Fruit fly (Drosophila melanogaster) whole organism, embryonic: ENCODE data around the gene HIP-R.

Experiments used
- Adf1 ChIP-seq: fragments of 200-800 bp; sonication (Bioruptor generic); IDR thresholded peaks from 2 replicates; pipeline ENCODE4 v1.3.6; 2022; ENCODE audit warnings: missing biosample characterization, missing genetic modification characterization
- B-H2 ChIP-seq: fragments of 200-800 bp; sonication (Bioruptor generic); optimal IDR thresholded peaks from 2 replicates; lab custom pipeline; 2018; ENCODE audit warnings: missing biosample characterization, mild to moderate bottlenecking, missing genetic modification characterization
- CG10267 ChIP-seq: fragments of 200-800 bp; sonication (Bioruptor generic); optimal IDR thresholded peaks from 2 replicates; lab custom pipeline; 2018; ENCODE audit warnings: missing biosample characterization, mild to moderate bottlenecking, missing genetic modification characterization, moderate library complexity
- CG10321 ChIP-seq: fragments of 200-800 bp; sonication (Bioruptor generic); IDR thresholded peaks from 2 replicates; pipeline ENCODE4 v1.3.6; 2022; ENCODE audit warnings: missing biosample characterization, missing genetic modification characterization
- CG12155 ChIP-seq: fragments of 200-800 bp; sonication (Bioruptor generic); optimal IDR thresholded peaks from 3 replicates; lab custom pipeline; 2016; ENCODE audit warnings: missing biosample characterization, missing genetic modification characterization
- CG15269 ChIP-seq: fragments of 200-800 bp; sonication (Bioruptor generic); optimal IDR thresholded peaks from 2 replicates; lab custom pipeline; 2018; ENCODE audit warnings: missing biosample characterization, mild to moderate bottlenecking, missing genetic modification characterization, moderate library complexity
- CG1832 ChIP-seq: fragments of 200-800 bp; sonication (Bioruptor generic); optimal IDR thresholded peaks from 2 replicates; lab custom pipeline; 2017; ENCODE audit warnings: missing biosample characterization, mild to moderate bottlenecking, missing genetic modification characterization, inconsistent platforms
- CG18599 ChIP-seq: fragments of 200-800 bp; sonication (Bioruptor generic); optimal IDR thresholded peaks from 3 replicates; lab custom pipeline; 2017; ENCODE audit warnings: missing biosample characterization, missing genetic modification characterization, mild to moderate bottlenecking, moderate library complexity, missing genetic modification reagents
- CG2120 ChIP-seq: fragments of 200-800 bp; sonication (Bioruptor generic); optimal IDR thresholded peaks from 3 replicates; lab custom pipeline; 2016; ENCODE audit warnings: missing biosample characterization, missing genetic modification characterization
- CG2678 ChIP-seq: fragments of 200-800 bp; sonication (Bioruptor generic); optimal IDR thresholded peaks from 3 replicates; lab custom pipeline; 2019; ENCODE audit warnings: missing biosample characterization, mild to moderate bottlenecking, missing genetic modification characterization, moderate library complexity
- CG3065 ChIP-seq: fragments of 200-800 bp; sonication (Bioruptor generic); optimal IDR thresholded peaks from 2 replicates; lab custom pipeline; 2016; ENCODE audit warnings: missing biosample characterization, missing genetic modification characterization
- CG3163 ChIP-seq: fragments of 200-800 bp; sonication (Bioruptor generic); optimal IDR thresholded peaks from 3 replicates; lab custom pipeline; 2016; ENCODE audit warnings: missing biosample characterization, missing genetic modification characterization
- CG33557 ChIP-seq: fragments of 200-800 bp; sonication (Bioruptor generic); optimal IDR thresholded peaks from 2 replicates; lab custom pipeline; 2019; ENCODE audit warnings: missing biosample characterization, mild to moderate bottlenecking, missing genetic modification characterization, moderate library complexity
- CG4707 ChIP-seq: fragments of 200-800 bp; sonication (Bioruptor generic); optimal IDR thresholded peaks from 2 replicates; lab custom pipeline; 2018; ENCODE audit warnings: missing biosample characterization, mild to moderate bottlenecking, missing genetic modification characterization, moderate library complexity
- CG6854 ChIP-seq: fragments of 200-800 bp; sonication (Bioruptor generic); optimal IDR thresholded peaks from 3 replicates; lab custom pipeline; 2017; ENCODE audit warnings: missing biosample characterization, mild to moderate bottlenecking, missing genetic modification characterization
- CG8290 ChIP-seq, 3 experiments: fragments of 200-800 bp; sonication (Bioruptor generic); optimal IDR thresholded peaks; 2 replicates each; lab custom pipeline; 2016 to 2019; ENCODE audit warnings: missing biosample characterization in 3 of 3, missing genetic modification characterization in 3 of 3, mild to moderate bottlenecking in 2 of 3, moderate library complexity in 1 of 3
- CG9727 ChIP-seq: fragments of 200-800 bp; sonication (Bioruptor generic); optimal IDR thresholded peaks from 3 replicates; lab custom pipeline; 2017; ENCODE audit warnings: missing biosample characterization, mild to moderate bottlenecking, missing genetic modification characterization
- Dll ChIP-seq: fragments of 200-800 bp; sonication (Bioruptor generic); IDR thresholded peaks from 4 replicates; pipeline ENCODE4 v1.3.6; 2022; ENCODE audit warnings: missing biosample characterization, missing genetic modification characterization; ENCODE audit not compliant: partially characterized antibody
- Drgx ChIP-seq: fragments of 200-800 bp; sonication (Bioruptor generic); IDR thresholded peaks from 2 replicates; pipeline ENCODE4 v1.3.6; 2022; ENCODE audit warnings: missing biosample characterization, missing genetic modification characterization
- Hand ChIP-seq: fragments of 200-800 bp; sonication (Bioruptor generic); optimal IDR thresholded peaks from 2 replicates; lab custom pipeline; 2017; ENCODE audit warnings: mild to moderate bottlenecking, missing biosample characterization, missing genetic modification reagents, missing genetic modification characterization
- Hmr ChIP-seq: fragments of 200-800 bp; sonication (Bioruptor generic); optimal IDR thresholded peaks from 3 replicates; lab custom pipeline; 2017; ENCODE audit warnings: mild to moderate bottlenecking, missing biosample characterization, missing genetic modification reagents, missing genetic modification characterization
- MBD-R2 ChIP-seq: fragments of 200-800 bp; sonication (Bioruptor generic); IDR thresholded peaks from 2 replicates; pipeline ENCODE4 v1.3.6; 2022; ENCODE audit warnings: missing biosample characterization, missing genetic modification characterization
- Med ChIP-seq: fragments of 200-800 bp; sonication (Bioruptor generic); peaks from one replicate; lab custom pipeline; 2016; ENCODE audit warnings: missing biosample characterization, missing genetic modification characterization, mild to moderate bottlenecking, inconsistent platforms, moderate library complexity
- Mes4 ChIP-seq: fragments of 200-800 bp; sonication (Bioruptor generic); optimal IDR thresholded peaks from 2 replicates; lab custom pipeline; 2016; ENCODE audit warnings: missing biosample characterization, missing genetic modification characterization
- Myb ChIP-seq: fragments of 200-800 bp; sonication (Bioruptor generic); optimal IDR thresholded peaks from 2 replicates; lab custom pipeline; 2016; ENCODE audit warnings: missing biosample characterization, missing genetic modification characterization
- Taf1 ChIP-seq: fragments of 200-800 bp; sonication (Bioruptor generic); IDR thresholded peaks from 2 replicates; pipeline ENCODE4 v1.3.6; 2022; ENCODE audit warnings: missing biosample characterization, missing genetic modification characterization
- Trl ChIP-seq, 3 experiments: fragments of >200 bp in 2 of 3; fragments of 200-800 bp in 1 of 3; sonication (Bioruptor generic) in 1 of 3; optimal IDR thresholded peaks; 2 replicates in 1 of 3; 3 replicates in 2 of 3; lab custom pipeline; 2016 to 2017; ENCODE audit warnings: missing biosample characterization in 1 of 3, missing genetic modification characterization in 1 of 3
- abd-A ChIP-seq: fragments of 200-800 bp; sonication (Bioruptor generic); optimal IDR thresholded peaks from 3 replicates; lab custom pipeline; 2019; ENCODE audit warnings: missing biosample characterization, mild to moderate bottlenecking, missing genetic modification characterization, moderate library complexity
- ac ChIP-seq: fragments of 200-800 bp; sonication (Bioruptor generic); optimal IDR thresholded peaks from 3 replicates; lab custom pipeline; 2017; ENCODE audit warnings: missing biosample characterization, mild to moderate bottlenecking, missing genetic modification characterization
- chinmo ChIP-seq: fragments of 200-800 bp; sonication (Bioruptor generic); IDR thresholded peaks from 4 replicates; pipeline ENCODE4 v1.3.6; 2022; ENCODE audit warnings: missing biosample characterization, missing genetic modification characterization; ENCODE audit not compliant: partially characterized antibody
- crol ChIP-seq: fragments of 200-800 bp; sonication (Bioruptor generic); IDR thresholded peaks from 2 replicates; pipeline ENCODE4 v1.3.6; 2022; ENCODE audit warnings: missing biosample characterization, missing genetic modification characterization
- dpn ChIP-seq, 2 experiments: fragments of 200-800 bp; sonication (Bioruptor generic); optimal IDR thresholded peaks; 3 replicates each; lab custom pipeline; 2016; ENCODE audit warnings: missing biosample characterization in 2 of 2, missing genetic modification characterization in 2 of 2
- gem ChIP-seq: fragments of 200-800 bp; sonication (Bioruptor generic); optimal IDR thresholded peaks from 2 replicates; lab custom pipeline; 2019; ENCODE audit warnings: missing biosample characterization, mild to moderate bottlenecking, missing genetic modification characterization, moderate library complexity
- gfzf ChIP-seq: fragments of 200-800 bp; sonication (Bioruptor generic); optimal IDR thresholded peaks from 2 replicates; lab custom pipeline; 2016; ENCODE audit warnings: missing biosample characterization, mild to moderate bottlenecking, missing genetic modification characterization, moderate library complexity
- ham ChIP-seq: fragments of 200-800 bp; sonication (Bioruptor generic); IDR thresholded peaks from 2 replicates; pipeline ENCODE4 v1.3.6; 2022; ENCODE audit warnings: missing biosample characterization, missing genetic modification characterization
- hkb ChIP-seq, 2 experiments: fragments of 200-800 bp in 1 of 2; fragments of >200 bp in 1 of 2; sonication (Bioruptor generic) in 1 of 2; IDR thresholded peaks in 1 of 2; optimal IDR thresholded peaks in 1 of 2; 2 replicates each; pipeline versions ENCODE4 v1.3.6 to Lab custom; 2017 to 2022; ENCODE audit warnings: missing biosample characterization in 1 of 2, missing genetic modification characterization in 1 of 2
- kni ChIP-seq: fragments of 200-800 bp; sonication (Bioruptor generic); optimal IDR thresholded peaks from 3 replicates; lab custom pipeline; 2017; ENCODE audit warnings: mild to moderate bottlenecking, missing biosample characterization, missing genetic modification reagents, missing genetic modification characterization
- mam ChIP-seq: fragments of 200-800 bp; sonication (Bioruptor generic); optimal IDR thresholded peaks from 3 replicates; lab custom pipeline; 2016; ENCODE audit warnings: missing biosample characterization, missing genetic modification characterization
- nom ChIP-seq: fragments of 200-800 bp; sonication (Bioruptor generic); optimal IDR thresholded peaks from 2 replicates; lab custom pipeline; 2017; ENCODE audit warnings: missing biosample characterization, missing genetic modification characterization, mild to moderate bottlenecking, moderate library complexity, missing genetic modification reagents
- pfk ChIP-seq: fragments of 200-800 bp; sonication (Bioruptor generic); optimal IDR thresholded peaks from 2 replicates; lab custom pipeline; 2018; ENCODE audit warnings: missing biosample characterization, mild to moderate bottlenecking, missing genetic modification characterization, moderate library complexity
- row ChIP-seq: fragments of 200-800 bp; sonication (Bioruptor generic); IDR thresholded peaks from 3 replicates; pipeline ENCODE4 v1.3.6; 2022; ENCODE audit warnings: missing biosample characterization, missing genetic modification characterization
- scrt ChIP-seq: fragments of 200-800 bp; sonication (Bioruptor generic); optimal IDR thresholded peaks from 2 replicates; lab custom pipeline; 2018; ENCODE audit warnings: missing biosample characterization, mild to moderate bottlenecking, missing genetic modification characterization, moderate library complexity
- wdn ChIP-seq: fragments of 200-800 bp; sonication (Bioruptor generic); IDR thresholded peaks from 2 replicates; pipeline ENCODE4 v1.3.6; 2022; ENCODE audit warnings: missing biosample characterization, missing genetic modification characterization
- zf30C ChIP-seq: fragments of 200-800 bp; sonication (Bioruptor generic); optimal IDR thresholded peaks from 3 replicates; lab custom pipeline; 2018; ENCODE audit warnings: missing biosample characterization, mild to moderate bottlenecking, missing genetic modification characterization

Gene HIP-R

dm6 chrX:3778952-3779502 is 10.7 kb upstream of the HIP-R start:
- TF ChIP-seq CG1832 (GFP tag; lab: Kevin White, UChicago) = peak; percentile 82
- TF ChIP-seq Hand (GFP tag; lab: Kevin White, UChicago) = peak; percentile 8
- no peak for TF ChIP-seq CG10267
- peak; percentile 30; the same call in 1 of the 4 replicates for TF ChIP-seq chinmo (GFP tag; lab: Robert Waterston, UW)
- no peak for TF ChIP-seq CG15269 (tag; lab: Kevin White, UChicago)
- peak; percentile 27 for TF ChIP-seq Hmr (GFP tag; lab: Kevin White, UChicago)
- TF ChIP-seq row (GFP tag; lab: Robert Waterston, UW) = peak; percentile 19; the same call in 1 of the 3 replicates
- no peak for TF ChIP-seq zf30C (GFP tag; lab: Kevin White, UChicago)
- peak; percentile 21 for TF ChIP-seq abd-A
- TF ChIP-seq CG12155 = peak; percentile 44
- peak; percentile 16 for TF ChIP-seq CG9727 (GFP tag; lab: Kevin White, UChicago)
- TF ChIP-seq CG2678 (tag; lab: Kevin White, UChicago) = peak; percentile 8
- no peak for TF ChIP-seq gfzf (GFP tag; lab: Kevin White, UChicago)
- TF ChIP-seq gem (tag; lab: Kevin White, UChicago) = peak; percentile 14
- peak; percentile 71 for TF ChIP-seq crol
- TF ChIP-seq CG2120 (GFP tag; lab: Kevin White, UChicago) = peak; percentile 3
- peak; percentile 35 for TF ChIP-seq pfk
- TF ChIP-seq Drgx (GFP tag; lab: Robert Waterston, UW) = peak; percentile 51; the same call in 1 of the 2 replicates
- no peak for TF ChIP-seq ac (GFP tag; lab: Kevin White, UChicago)
- peak in 1 of 2 experiments; percentile 24 for TF ChIP-seq Trl (optimal IDR thresholded peaks at IDR 0.05; lab: Kevin White, UChicago)
- no peak for TF ChIP-seq Trl (GFP tag; optimal IDR thresholded peaks at IDR 0.05; lab: Kevin White, UChicago)
- no peak for TF ChIP-seq Mes4 (GFP tag; lab: Kevin White, UChicago)
- peak; percentile 89 for TF ChIP-seq CG10321

dm6 chrX:3779686-3780407 is 9.9 kb upstream of the HIP-R start:
- TF ChIP-seq Taf1 (GFP tag; lab: Robert Waterston, UW) (no peak), CG1832 (GFP tag; lab: Kevin White, UChicago) (peak; percentile 86), CG33557 (GFP tag; lab: Kevin White, UChicago) (no peak), Dll (GFP tag; lab: Robert Waterston, UW) (peak; percentile 35; the same call in 1 of the 4 replicates), zf30C (GFP tag; lab: Kevin White, UChicago) (peak; percentile 65), CG3163 (GFP tag; lab: Kevin White, UChicago) (peak; percentile 41), CG2678 (tag; lab: Kevin White, UChicago) (no peak), CG4707 (GFP tag; lab: Kevin White, UChicago) (peak; percentile 21), Med (GFP tag; lab: Kevin White, UChicago) (peak; percentile 83), CG6854 (peak; percentile 23), CG18599 (peak; percentile 33), nom (peak; percentile 74), kni (GFP tag; lab: Kevin White, UChicago) (peak; percentile 1), ham (GFP tag; lab: Robert Waterston, UW) (no peak), CG3065 (GFP tag; lab: Kevin White, UChicago) (no peak), Adf1 (GFP tag; lab: Robert Waterston, UW) (peak; percentile 91), Myb (GFP tag; lab: Kevin White, UChicago) (peak; percentile 10), gem (tag; lab: Kevin White, UChicago) (no peak), CG8290 (GFP tag; optimal IDR thresholded peaks at IDR 0.05; lab: Kevin White, UChicago) (no peak), CG8290 (tag; optimal IDR thresholded peaks at IDR 0.05; lab: Kevin White, UChicago) (peak in 1 of 2 experiments; percentile 10), scrt (peak; percentile 26), mam (no peak), Mes4 (GFP tag; lab: Kevin White, UChicago) (no peak), dpn (GFP tag; optimal IDR thresholded peaks at IDR 0.05; lab: Kevin White, UChicago) (peak in 1 of 2 experiments; percentile 24), B-H2 (peak; percentile 32), MBD-R2 (0 out of 2 replicates have a peak, but pooled peaks have one; percentile 28), wdn (GFP tag; lab: Robert Waterston, UW) (no peak), hkb (optimal IDR thresholded peaks at IDR 0.05; lab: Kevin White, UChicago) (no peak), hkb (GFP tag; IDR thresholded peaks at IDR 0.05; lab: Robert Waterston, UW) (peak; percentile 26; the same call in 1 of the 2 replicates)
